Fruit fly (Drosophila melanogaster): Measurements from ENCODE around the gene Aprt.
A peak's percentile ranks its signal among the peaks of the same experiment; 100 is the strongest.

Aprt gene

dm6 chr3L:1884652-1885051 lies at the start of gene Aprt:
TSS of gene Aprt (minus strand) at chr3L:1885019.
- peak; percentile 44 for TF ChIP-seq CG17801 (GFP tag; optimal IDR thresholded peaks at IDR 0.05; ENCODE audit: partially characterized antibody)

- no peak for TF ChIP-seq CG17801 (GFP tag; optimal IDR thresholded peaks at IDR 0.05; ENCODE audit: partially characterized antibody)
Measured at dm6 chr3L:1928959-1929358, 44.1 kb upstream of the Aprt start.

DNA sequence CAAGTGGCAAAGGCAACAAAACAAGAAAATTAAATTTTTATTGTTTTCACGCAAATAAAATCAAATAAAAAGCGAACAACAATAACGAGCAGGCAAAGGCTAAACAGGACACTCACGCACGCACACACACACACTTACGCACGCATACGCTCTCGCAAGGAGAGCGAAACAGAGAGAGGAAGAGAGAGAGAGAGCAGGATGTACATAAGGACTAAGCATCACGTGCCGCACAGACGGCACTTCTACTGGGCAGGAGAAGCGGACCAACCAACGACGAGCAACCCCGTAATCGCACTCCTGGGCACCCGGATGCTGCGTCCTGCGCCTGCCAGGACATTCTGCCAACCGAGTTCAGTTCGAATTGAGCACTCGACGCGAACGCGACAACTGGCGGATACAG lies 36.1 kb upstream of the Aprt start, which contains the start of gene Dbx:
Gene Dbx (plus strand): TSS at position 365 of the 400 bp plus-strand sequence.
- no peak for TF ChIP-seq CG17801 (GFP tag; optimal IDR thresholded peaks at IDR 0.05; ENCODE audit: partially characterized antibody)

- TF ChIP-seq CG17801 (GFP tag; optimal IDR thresholded peaks at IDR 0.05; ENCODE audit: partially characterized antibody), result no peak
Measured at dm6 chr3L:1920051-1920450, 35.2 kb upstream of the Aprt start.

DNA sequence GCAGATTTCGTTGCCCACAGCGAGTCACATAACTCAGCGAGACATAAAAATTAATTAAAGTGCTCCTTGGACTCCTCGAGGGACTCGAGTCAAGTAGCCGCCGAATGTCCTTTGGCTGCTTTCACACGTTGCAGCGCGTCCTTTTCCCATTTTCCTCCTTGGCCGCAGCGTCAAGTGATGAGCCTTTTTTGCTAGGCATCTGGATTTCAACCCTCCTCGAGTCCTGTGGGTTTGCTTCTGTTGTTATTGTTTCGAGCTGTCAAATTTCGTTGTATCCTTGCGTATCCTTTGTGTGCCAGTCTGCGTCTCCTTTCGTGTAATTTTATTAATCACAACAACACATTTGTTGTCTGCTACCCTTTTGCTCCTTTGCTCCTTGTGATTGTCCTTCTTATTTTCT lies 31.8 kb upstream of the Aprt start:
- no peak for TF ChIP-seq CG17801 (GFP tag; optimal IDR thresholded peaks at IDR 0.05; ENCODE audit: partially characterized antibody)

DNA sequence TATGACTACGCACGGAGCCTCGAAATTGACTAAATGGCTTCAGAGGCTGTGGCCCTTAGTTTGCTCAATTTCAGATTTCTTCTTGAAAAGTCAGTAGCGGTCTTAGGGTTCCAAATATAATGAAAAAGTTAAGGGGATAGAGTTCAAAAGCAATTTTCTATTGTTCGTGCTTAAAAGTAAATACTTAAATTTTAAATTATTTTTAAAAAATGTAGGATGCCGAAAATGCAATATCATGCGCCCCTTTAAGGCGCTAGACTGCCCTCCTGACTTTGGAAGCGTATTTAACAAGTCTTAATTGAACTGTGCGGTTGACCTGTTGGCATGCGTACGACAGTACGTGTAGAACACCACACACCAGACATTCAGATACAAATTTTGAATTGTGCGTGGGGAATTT lies 29.8 kb upstream of the Aprt start:
- no peak for TF ChIP-seq CG17801 (GFP tag; optimal IDR thresholded peaks at IDR 0.05; ENCODE audit: partially characterized antibody)

DNA sequence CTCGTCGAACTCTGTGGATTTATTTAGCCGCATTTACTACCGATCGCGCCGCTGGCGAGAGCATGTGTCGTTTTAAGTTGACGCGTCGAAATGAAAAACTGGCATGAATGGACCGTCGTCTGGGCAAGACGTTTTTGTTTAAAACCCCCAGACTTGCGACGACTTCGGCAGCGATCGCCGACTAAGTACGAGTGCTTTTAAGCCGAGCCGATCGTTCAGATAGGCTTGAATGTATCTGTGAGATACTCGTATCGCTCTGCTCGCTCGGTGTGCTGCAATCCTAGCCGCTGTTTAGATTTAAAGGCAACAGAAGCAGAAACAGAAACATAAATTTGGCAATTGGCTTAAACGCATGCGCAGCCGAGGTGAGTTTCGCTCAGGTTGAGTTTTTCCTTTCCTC lies 25.3 kb upstream of the Aprt start, which contains the start of gene dsb:
Gene dsb (minus strand): TSS at position 91 of the 400 bp plus-strand sequence.
- no peak for TF ChIP-seq CG17801 (GFP tag; optimal IDR thresholded peaks at IDR 0.05; ENCODE audit: partially characterized antibody)

DNA sequence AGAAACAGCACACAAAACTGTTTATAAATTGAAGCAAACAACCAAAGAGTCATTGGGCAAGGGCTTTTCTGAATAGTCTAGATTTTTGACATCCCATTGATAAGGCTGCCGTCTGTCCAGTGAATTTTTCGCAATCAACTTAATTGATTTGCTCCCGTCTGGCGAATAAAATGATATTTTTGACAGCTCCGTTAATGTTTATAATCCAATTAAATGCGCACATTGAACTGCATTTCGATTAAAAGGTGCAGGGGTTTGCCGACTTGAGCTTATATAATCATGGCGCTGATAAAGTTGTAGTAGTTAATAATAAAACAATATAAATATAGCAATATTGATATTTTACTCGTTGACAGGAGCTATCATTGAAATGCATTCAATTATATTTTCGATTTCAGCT lies 24.2 kb upstream of the Aprt start:
- TF ChIP-seq CG17801 (GFP tag; optimal IDR thresholded peaks at IDR 0.05; ENCODE audit: partially characterized antibody), result no peak

DNA sequence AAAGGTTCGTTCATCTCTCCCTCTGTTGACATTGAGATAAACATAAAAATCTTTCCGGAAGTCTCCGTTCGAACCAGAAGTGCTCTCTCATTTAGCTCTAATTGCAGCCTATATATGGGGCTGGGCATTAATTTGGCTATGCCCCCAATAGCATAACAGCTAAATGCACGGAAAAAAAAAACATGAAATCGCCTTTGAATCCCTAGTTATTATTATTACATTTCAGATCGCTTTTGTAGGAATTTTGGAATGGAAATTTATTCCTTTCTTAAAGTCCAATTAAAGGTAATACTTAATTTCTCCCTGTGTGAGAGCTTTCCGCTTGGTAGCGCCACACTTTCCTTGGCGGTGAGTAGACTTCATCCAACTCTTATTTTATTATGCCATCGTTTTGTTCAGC lies 21.4 kb upstream of the Aprt start:
- TF ChIP-seq CG17801 (GFP tag; optimal IDR thresholded peaks at IDR 0.05; ENCODE audit: partially characterized antibody), result no peak

DNA sequence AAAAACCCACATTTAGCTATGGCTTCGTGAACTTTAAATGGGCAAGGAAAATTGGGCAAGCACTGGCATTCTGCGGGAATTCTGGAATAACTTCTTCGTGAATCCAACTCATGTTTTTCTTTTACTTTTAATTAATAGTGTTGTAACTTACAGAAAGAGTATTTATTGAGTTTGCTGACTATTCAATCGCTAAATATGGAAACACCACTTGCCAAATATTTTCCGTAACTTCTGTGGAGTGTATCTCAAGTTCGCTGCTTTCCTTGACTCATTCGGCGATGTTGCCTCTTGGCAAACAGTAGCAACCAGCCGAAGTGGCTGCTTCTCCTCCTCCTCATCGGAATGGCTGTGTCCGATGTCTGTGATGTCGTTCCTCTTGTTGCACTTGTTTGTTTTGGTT lies 20.5 kb upstream of the Aprt start:
- no peak for TF ChIP-seq CG17801 (GFP tag; optimal IDR thresholded peaks at IDR 0.05; ENCODE audit: partially characterized antibody)

- no peak for TF ChIP-seq CG17801 (GFP tag; optimal IDR thresholded peaks at IDR 0.05; ENCODE audit: partially characterized antibody)
Measured at dm6 chr3L:1904440-1904839, 19.6 kb upstream of the Aprt start.

DNA sequence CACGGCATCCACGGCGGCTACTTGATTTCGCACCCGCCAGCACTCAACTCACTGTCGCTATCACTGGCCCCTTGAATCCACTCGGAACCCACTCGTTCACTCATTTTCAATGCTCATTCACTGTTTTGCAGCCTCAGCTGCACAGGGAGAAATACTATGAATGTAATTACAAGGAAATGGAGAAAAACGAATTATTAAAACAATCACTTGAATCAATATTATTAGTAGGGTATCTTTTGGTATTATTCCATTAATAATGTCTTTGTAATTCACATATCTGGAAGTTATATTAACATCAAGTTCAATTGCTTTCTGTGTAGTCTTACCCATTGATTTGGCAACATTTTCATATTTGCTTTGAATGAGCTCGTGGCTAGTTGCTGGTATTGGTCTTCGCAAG lies 15.8 kb upstream of the Aprt start:
- no peak for TF ChIP-seq CG17801 (GFP tag; optimal IDR thresholded peaks at IDR 0.05; ENCODE audit: partially characterized antibody)

DNA sequence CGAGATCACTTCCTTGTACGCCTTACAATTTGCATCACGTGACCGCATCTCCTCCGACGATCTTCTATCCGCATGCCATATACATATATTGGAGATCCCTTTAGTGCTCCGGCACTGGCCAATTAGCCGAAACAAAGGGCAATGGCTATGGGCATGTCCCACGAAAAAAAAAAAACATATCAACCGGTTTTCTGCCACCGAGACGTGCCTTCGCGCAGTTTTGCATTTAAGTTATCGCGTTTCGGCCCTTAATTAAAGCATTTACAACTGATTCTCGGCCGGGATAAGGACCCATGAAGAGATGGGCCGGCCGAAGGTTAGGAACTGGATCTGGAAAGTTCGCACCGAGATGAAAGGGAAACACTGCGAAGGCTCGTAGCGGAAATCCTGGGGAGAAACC lies 14.8 kb upstream of the Aprt start:
- no peak for TF ChIP-seq CG17801 (GFP tag; optimal IDR thresholded peaks at IDR 0.05; ENCODE audit: partially characterized antibody)

- TF ChIP-seq CG17801 (GFP tag; optimal IDR thresholded peaks at IDR 0.05; ENCODE audit: partially characterized antibody), result no peak
Measured at dm6 chr3L:1897709-1898108, 12.9 kb upstream of the Aprt start.

- no peak for TF ChIP-seq CG17801 (GFP tag; optimal IDR thresholded peaks at IDR 0.05; ENCODE audit: partially characterized antibody)
Measured at dm6 chr3L:1891914-1892313, 7.1 kb upstream of the Aprt start.

- no peak for TF ChIP-seq CG17801 (GFP tag; optimal IDR thresholded peaks at IDR 0.05; ENCODE audit: partially characterized antibody)
Measured at dm6 chr3L:1890941-1891340, 6.1 kb upstream of the Aprt start.

dm6 chr3L:1887929-1888529 lies 3.2 kb upstream of the Aprt start:
- peak; percentile 42 for TF ChIP-seq CG17801 (GFP tag; optimal IDR thresholded peaks at IDR 0.05; ENCODE audit: partially characterized antibody)
